Worm (Caenorhabditis elegans): Measurements from ENCODE around the gene EEED8.2.

Gene EEED8.2

ce11 chrII:5420947-5421614 lies 4.6 kb downstream of the EEED8.2 start, which contains the start of gene tofu-6:
Gene tofu-6, plus strand, starts transcription at chrII:5421248.
- TF ChIP-seq dpl-1 (GFP tag; optimal IDR thresholded peaks at IDR 0.05) = peak; percentile 55 to 80 (median 62)
- peak; percentile 16 for TF ChIP-seq F16B12.6 (tag; optimal IDR thresholded peaks at IDR 0.05)
- TF ChIP-seq mep-1 (tag; optimal IDR thresholded peaks at IDR 0.05) = peak; percentile 43
- peak; percentile 69 to 73 for TF ChIP-seq efl-1 (optimal IDR thresholded peaks at IDR 0.05)
- TF ChIP-seq efl-1 (GFP tag; optimal IDR thresholded peaks at IDR 0.05 in 1 of 2) = peak; percentile 71 to 95
- peak; percentile 64 to 95 for TF ChIP-seq lsy-2 (tag; optimal IDR thresholded peaks at IDR 0.05)
- no peak for TF ChIP-seq nhr-77 (tag; optimal IDR thresholded peaks at IDR 0.05)
- TF ChIP-seq lin-15B (tag; optimal IDR thresholded peaks at IDR 0.05) = peak; percentile 10
- no peak for TF ChIP-seq ets-5 (GFP tag; IDR thresholded peaks at IDR 0.05)
- peak; percentile 11 for TF ChIP-seq C16A3.4 (tag; optimal IDR thresholded peaks at IDR 0.05)
- TF ChIP-seq lin-35 (GFP tag; optimal IDR thresholded peaks at IDR 0.05) = peak; percentile 25 to 85
- peak; percentile 30 for TF ChIP-seq blmp-1 (tag; optimal IDR thresholded peaks at IDR 0.05)

- TF ChIP-seq snu-23 (GFP tag; optimal IDR thresholded peaks at IDR 0.05) = peak; percentile 6
- TF ChIP-seq ceh-63 (GFP tag; optimal IDR thresholded peaks at IDR 0.05) = no peak
- peak; percentile 32 for TF ChIP-seq nhr-71 (tag; optimal IDR thresholded peaks at IDR 0.05)
- no peak for TF ChIP-seq ama-1 (optimal IDR thresholded peaks at IDR 0.05)
- peak; percentile 8 to 20 for TF ChIP-seq lsy-2 (tag; optimal IDR thresholded peaks at IDR 0.05)
- TF ChIP-seq nhr-85 (tag) = peak; percentile 51
These were observed 7.3 kb downstream of the EEED8.2 start, which contains the start of gene F07F6.7 for ce11 chrII:5423832-5424231. Gene F07F6.7, minus strand, starts transcription at chrII:5423858.

ce11 chrII:5425633-5426032 lies 9.1 kb downstream of the EEED8.2 start, which contains the start of gene F07F6.8:
Gene F07F6.8, minus strand, starts transcription at chrII:5425733.
- TF ChIP-seq C04F5.9 (tag; optimal IDR thresholded peaks at IDR 0.05) (no peak), ets-5 (GFP tag; IDR thresholded peaks at IDR 0.05) (no peak), nhr-90 (tag; optimal IDR thresholded peaks at IDR 0.05; ENCODE audit: poor library complexity) (no peak), unc-62 (GFP tag; optimal IDR thresholded peaks at IDR 0.05) (no peak), F16B12.6 (tag; optimal IDR thresholded peaks at IDR 0.05) (no peak), nhr-47 (tag; optimal IDR thresholded peaks at IDR 0.05) (no peak), isw-1 (GFP tag; IDR thresholded peaks at IDR 0.05) (no peak), lir-3 (tag; optimal IDR thresholded peaks at IDR 0.05; ENCODE audit: poor library complexity) (no peak), mab-9 (GFP tag; IDR thresholded peaks at IDR 0.05) (no peak), unc-30 (tag; optimal IDR thresholded peaks at IDR 0.05) (no peak), nhr-77 (tag; optimal IDR thresholded peaks at IDR 0.05) (no peak), hlh-17 (GFP tag; optimal IDR thresholded peaks at IDR 0.05; ENCODE audit: borderline replicate concordance) (no peak)

DNA sequence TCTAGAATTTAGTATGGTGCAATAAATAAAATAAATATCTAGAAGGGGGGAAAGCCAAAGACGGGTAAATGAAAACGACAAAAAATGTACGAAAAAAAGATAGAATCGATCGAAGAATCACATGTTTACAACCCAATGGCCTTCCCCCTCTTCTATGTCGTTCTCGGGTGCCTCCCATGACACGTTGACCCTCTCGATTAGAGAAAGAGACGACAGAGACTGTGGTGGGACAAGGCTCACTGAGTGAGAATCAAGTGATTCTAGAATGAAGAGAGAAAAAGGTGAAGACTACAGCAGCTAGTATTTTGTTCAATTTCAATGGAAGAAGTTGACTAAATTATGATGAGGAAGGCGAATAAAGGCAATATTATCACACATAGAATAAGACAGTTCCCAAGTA lies 9.5 kb downstream of the EEED8.2 start:
- TF ChIP-seq ztf-4 (tag; optimal IDR thresholded peaks at IDR 0.05) = peak; percentile 36
- no peak for TF ChIP-seq aha-1 (tag; optimal IDR thresholded peaks at IDR 0.05)
- TF ChIP-seq C34B4.2 (tag; optimal IDR thresholded peaks at IDR 0.05) = no peak
- peak; percentile 78 for TF ChIP-seq nhr-71 (tag; optimal IDR thresholded peaks at IDR 0.05)
- TF ChIP-seq efl-1 (optimal IDR thresholded peaks at IDR 0.05) = peak; percentile 45 to 55
- peak; percentile 45 to 89 for TF ChIP-seq efl-1 (GFP tag; optimal IDR thresholded peaks at IDR 0.05 in 1 of 2)
- TF ChIP-seq nhr-84 (tag; optimal IDR thresholded peaks at IDR 0.05) = no peak
- no peak for TF ChIP-seq unc-86 (tag; optimal IDR thresholded peaks at IDR 0.05)
- TF ChIP-seq mef-2 (tag; optimal IDR thresholded peaks at IDR 0.05) = no peak
- peak; percentile 85 for TF ChIP-seq lin-14 (GFP tag; optimal IDR thresholded peaks at IDR 0.05)
- TF ChIP-seq unc-30 (tag; optimal IDR thresholded peaks at IDR 0.05) = no peak
- TF ChIP-seq C16A3.4 (tag; optimal IDR thresholded peaks at IDR 0.05) = peak; percentile 55
- peak; percentile 56 to 73 for TF ChIP-seq lsy-2 (tag; optimal IDR thresholded peaks at IDR 0.05)
- TF ChIP-seq fkh-10 (GFP tag; optimal IDR thresholded peaks at IDR 0.05) = no peak
- peak in 1 of 6 experiments; percentile 74 for TF ChIP-seq elt-3 (tag; optimal IDR thresholded peaks at IDR 0.05)
- peak; percentile 34 for TF ChIP-seq F16B12.6 (tag; optimal IDR thresholded peaks at IDR 0.05)
- TF ChIP-seq ceh-82 (tag; optimal IDR thresholded peaks at IDR 0.05) = no peak
- TF ChIP-seq nhr-47 (tag; optimal IDR thresholded peaks at IDR 0.05) = peak; percentile 45
- TF ChIP-seq grh-1 (GFP tag; IDR thresholded peaks at IDR 0.05) = no peak
- peak; percentile 37 for TF ChIP-seq lin-13 (GFP tag; optimal IDR thresholded peaks at IDR 0.05)
- TF ChIP-seq blmp-1 (tag; optimal IDR thresholded peaks at IDR 0.05) = peak; percentile 34
- TF ChIP-seq mep-1 (tag; optimal IDR thresholded peaks at IDR 0.05) = peak; percentile 70
- no peak for TF ChIP-seq hlh-17 (GFP tag; optimal IDR thresholded peaks at IDR 0.05; ENCODE audit: borderline replicate concordance)
- TF ChIP-seq fkh-8 (tag; optimal IDR thresholded peaks at IDR 0.05) = no peak
- TF ChIP-seq irx-1 (tag; optimal IDR thresholded peaks at IDR 0.05) = no peak
- peak in 1 of 2 experiments; percentile 62 for TF ChIP-seq mdl-1 (tag; optimal IDR thresholded peaks at IDR 0.05)
- TF ChIP-seq tlp-1 (tag; optimal IDR thresholded peaks at IDR 0.05) = no peak
- no peak for TF ChIP-seq ces-1 (GFP tag; optimal IDR thresholded peaks at IDR 0.05)
- TF ChIP-seq lin-35 (GFP tag; optimal IDR thresholded peaks at IDR 0.05) = peak; percentile 60 to 78
- TF ChIP-seq egl-27 (tag; optimal IDR thresholded peaks at IDR 0.05) = no peak
